Worm (Caenorhabditis elegans) whole organism, L2 larva: ENCODE data around the gene D2007.2.

Experiments used
- ama-1 ChIP-seq: fragments of 150-350 bp; optimal IDR thresholded peaks from 2 replicates; lab custom pipeline; 2018; ENCODE audit warnings: inconsistent platforms
- blmp-1 ChIP-seq: sonication (generic microtip); optimal IDR thresholded peaks from 2 replicates; lab custom pipeline; 2017; ENCODE audit warnings: missing genetic modification characterization, mild to moderate bottlenecking, missing compliant biosample characterization, antibody characterized with exemption, moderate library complexity; ENCODE audit not compliant: insufficient read depth
- ceh-82 ChIP-seq: fragments of 150-350 bp; optimal IDR thresholded peaks from 2 replicates; lab custom pipeline; 2014; ENCODE audit warnings: missing biosample characterization, missing genetic modification characterization
- elt-3 ChIP-seq: sonication (generic microtip); optimal IDR thresholded peaks from 2 replicates; lab custom pipeline; 2017; ENCODE audit warnings: missing biosample characterization, missing genetic modification characterization
- fos-1 ChIP-seq: fragments of 150-350 bp; optimal IDR thresholded peaks from 2 replicates; lab custom pipeline; 2014; ENCODE audit warnings: missing biosample characterization, missing genetic modification characterization
- lin-13 ChIP-seq: fragments of 150-350 bp; optimal IDR thresholded peaks from 2 replicates; lab custom pipeline; 2014; ENCODE audit warnings: missing biosample characterization, missing genetic modification reagents, missing genetic modification characterization
- lin-39 ChIP-seq: fragments of 150-350 bp; optimal IDR thresholded peaks from 2 replicates; lab custom pipeline; 2014; ENCODE audit warnings: missing biosample characterization, missing genetic modification reagents, missing genetic modification characterization
- nhr-11 ChIP-seq: fragments of 150-350 bp; optimal IDR thresholded peaks from 2 replicates; lab custom pipeline; 2014; ENCODE audit warnings: missing biosample characterization, missing genetic modification characterization
- unc-39 ChIP-seq: fragments of 150-350 bp; optimal IDR thresholded peaks from 2 replicates; lab custom pipeline; 2014; ENCODE audit warnings: missing biosample characterization, missing genetic modification characterization
- unc-62 ChIP-seq: fragments of 150-350 bp; optimal IDR thresholded peaks from 2 replicates; lab custom pipeline; 2014; ENCODE audit warnings: missing biosample characterization, missing genetic modification reagents, missing genetic modification characterization
- ztf-11 ChIP-seq: sonication (generic microtip); optimal IDR thresholded peaks from 2 replicates; lab custom pipeline; 2017; ENCODE audit warnings: missing biosample characterization, missing genetic modification characterization

- TF ChIP-seq nhr-11 (tag; lab: Kevin White, UChicago) (no peak), blmp-1 (no peak), unc-62 (GFP tag; lab: Kevin White, UChicago) (no peak), ceh-82 (no peak), ama-1 (lab: Kevin White, UChicago) (no peak), lin-39 (no peak), elt-3 (tag; lab: Kevin White, UChicago) (no peak), lin-13 (GFP tag; lab: Kevin White, UChicago) (peak; percentile 23), unc-39 (no peak), ztf-11 (tag; lab: Kevin White, UChicago) (no peak), fos-1 (tag; lab: Kevin White, UChicago) (no peak)
Observed at ce11 chrIII:8201760-8202159, 53.0 kb downstream of the D2007.2 start.
